Fruit fly (Drosophila melanogaster) S2 (cell line): Measurements from ENCODE around the gene CG45071.

Experiments
- CG8478 ChIP-seq: fragments of >200 bp; optimal IDR thresholded peaks from 2 replicates; lab custom pipeline; 2018
- CTCF ChIP-seq, 2 experiments: fragments of >200 bp; optimal IDR thresholded peaks; 2 replicates each; lab custom pipeline; 2018

dm6 chr3L:15099541-15099940, 6.1 kb upstream of the CG45071 start:
- TF ChIP-seq CG8478 (lab: Kevin White, UChicago), result no peak
- no peak for TF ChIP-seq CTCF (optimal IDR thresholded peaks at IDR 0.05; lab: Kevin White, UChicago)
